Fruit fly (Drosophila melanogaster) whole organism, embryonic: ENCODE measurements around the gene Cby.

Experiments
- CG10321 ChIP-seq: fragments of 200-800 bp; sonication (Bioruptor generic); IDR thresholded peaks from 2 replicates; pipeline ENCODE4 v1.3.6; 2022; ENCODE audit warnings: missing biosample characterization, missing genetic modification characterization
- CG1233 ChIP-seq: fragments of 200-800 bp; sonication (Bioruptor generic); optimal IDR thresholded peaks from 4 replicates; lab custom pipeline; 2018; ENCODE audit warnings: missing biosample characterization, mild to moderate bottlenecking, missing genetic modification characterization
- CG17385 ChIP-seq: fragments of 200-800 bp; sonication (Bioruptor generic); optimal IDR thresholded peaks from 3 replicates; lab custom pipeline; 2018; ENCODE audit warnings: missing biosample characterization, mild to moderate bottlenecking, missing genetic modification characterization
- CG18011 ChIP-seq: fragments of 200-800 bp; sonication (Bioruptor generic); optimal IDR thresholded peaks from 2 replicates; lab custom pipeline; 2017; ENCODE audit warnings: missing biosample characterization, missing genetic modification characterization, mild to moderate bottlenecking, moderate library complexity, missing genotype
- CG8944 ChIP-seq: fragments of 200-800 bp; sonication (Bioruptor generic); optimal IDR thresholded peaks from 3 replicates; lab custom pipeline; 2016; ENCODE audit warnings: missing biosample characterization, missing genetic modification characterization
- Elba2 ChIP-seq: fragments of 200-800 bp; sonication (Bioruptor generic); optimal IDR thresholded peaks from 3 replicates; lab custom pipeline; 2016; ENCODE audit warnings: missing biosample characterization, missing genetic modification characterization
- chif ChIP-seq, 2 experiments: fragments of 200-800 bp; sonication (Bioruptor generic); optimal IDR thresholded peaks; 3 replicates each; lab custom pipeline; 2016; ENCODE audit warnings: missing biosample characterization in 2 of 2, missing genetic modification characterization in 2 of 2
- hb ChIP-seq: fragments of 200-800 bp; sonication (Bioruptor generic); IDR thresholded peaks from 3 replicates; pipeline ENCODE4 v1.3.6; 2022; ENCODE audit warnings: missing biosample characterization, missing genetic modification characterization; ENCODE audit not compliant: partially characterized antibody
- mld ChIP-seq: fragments of 200-800 bp; sonication (Bioruptor generic); IDR thresholded peaks from 3 replicates; pipeline ENCODE4 v1.3.6; 2022; ENCODE audit warnings: missing biosample characterization, missing genetic modification characterization; ENCODE audit not compliant: partially characterized antibody
- ssp ChIP-seq: fragments of 200-800 bp; sonication (Bioruptor generic); IDR thresholded peaks from 2 replicates; pipeline ENCODE4 v1.3.6; 2022; ENCODE audit warnings: missing biosample characterization, missing genetic modification characterization

DNA sequence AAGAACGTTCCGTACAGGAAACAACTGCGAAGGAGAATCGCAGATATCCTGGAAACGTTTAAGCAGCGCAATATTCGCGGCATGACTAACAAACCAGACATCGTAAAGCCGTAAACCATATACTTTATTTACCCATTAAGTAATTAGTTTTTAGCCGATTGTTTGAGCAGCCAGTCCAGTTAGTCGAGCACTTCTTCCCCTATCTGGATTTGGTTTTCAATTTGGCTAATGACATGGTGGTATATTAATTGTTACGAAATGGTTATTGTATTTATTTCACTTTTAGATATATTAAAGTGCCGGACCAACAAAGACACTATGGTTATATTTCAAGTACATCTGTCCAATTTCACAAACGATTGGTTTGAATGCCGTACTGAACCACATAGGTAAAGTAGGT is 24.1 kb upstream of the Cby start, which contains the start of gene Gr93b:
- TF ChIP-seq CG8944 (GFP tag; lab: Kevin White, UChicago) (no peak), Elba2 (GFP tag; lab: Kevin White, UChicago) (no peak), mld (GFP tag; lab: Robert Waterston, UW) (no peak), chif (GFP tag; optimal IDR thresholded peaks at IDR 0.05; lab: Kevin White, UChicago) (no peak), hb (GFP tag; lab: Robert Waterston, UW) (no peak), CG1233 (no peak), CG10321 (GFP tag; lab: Robert Waterston, UW) (no peak), ssp (GFP tag; lab: Robert Waterston, UW) (no peak), CG17385 (GFP tag; lab: Kevin White, UChicago) (no peak), CG18011 (GFP tag; lab: Kevin White, UChicago) (no peak)
